Worm (Caenorhabditis elegans): ENCODE results near the gene K09E9.1.

DNA sequence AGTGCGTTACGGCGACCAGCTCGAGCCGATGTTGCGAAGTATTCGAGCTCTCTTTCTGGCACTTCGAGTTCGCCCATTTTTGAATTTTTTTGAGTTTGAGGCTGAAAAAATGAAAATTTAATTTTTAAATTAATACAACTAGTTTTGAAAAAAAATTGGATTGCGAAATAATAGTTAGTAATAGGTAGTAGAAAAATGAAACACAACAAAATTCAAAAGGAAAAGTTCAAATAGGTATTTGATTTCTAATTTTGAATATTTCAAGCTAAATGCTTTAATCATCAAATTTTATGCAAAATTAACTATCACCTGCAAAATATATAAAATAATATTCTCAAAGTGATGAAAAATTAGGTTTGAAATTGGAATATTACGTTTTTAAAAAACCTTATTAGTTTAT lies 10.0 kb downstream of the K09E9.1 start, which contains the start of gene K09E9.4:
- TF ChIP-seq ces-1 (GFP tag; optimal IDR thresholded peaks at IDR 0.05) (no peak), nhr-76 (tag; optimal IDR thresholded peaks at IDR 0.05) (no peak), nhr-28 (tag; optimal IDR thresholded peaks at IDR 0.05) (no peak)

Measured in whole organism, mixed stage, embryonic.